Worm (Caenorhabditis elegans) whole organism, young adult: Measurements from ENCODE around the gene ZK617.26.

Experiments used
- B0336.3 ChIP-seq: fragments of 200-800 bp; sonication (Bioruptor generic); IDR thresholded peaks from 2 replicates; pipeline ENCODE4 v1.3.6; 2022; ENCODE audit warnings: missing genetic modification characterization, missing compliant biosample characterization
- F22D6.2 ChIP-seq: sonication (generic microtip); optimal IDR thresholded peaks from 2 replicates; lab custom pipeline; 2016; ENCODE audit warnings: mild to moderate bottlenecking, missing genetic modification characterization, missing compliant biosample characterization
- T26A5.8 ChIP-seq: sonication (generic microtip); optimal IDR thresholded peaks from 2 replicates; lab custom pipeline; 2016; ENCODE audit warnings: missing genetic modification characterization, missing compliant biosample characterization
- ceh-27 ChIP-seq: fragments of 200-800 bp; sonication (Bioruptor generic); optimal IDR thresholded peaks from 2 replicates; lab custom pipeline; 2018; ENCODE audit warnings: mild to moderate bottlenecking, missing genetic modification characterization, moderate library complexity, missing compliant biosample characterization
- efl-1 ChIP-seq: fragments of 150-350 bp; optimal IDR thresholded peaks from 2 replicates; lab custom pipeline; 2014; ENCODE audit warnings: missing biosample characterization, missing genetic modification reagents, missing genetic modification characterization
- lag-1 ChIP-seq: fragments of 200-800 bp; sonication (Bioruptor generic); IDR thresholded peaks from 2 replicates; pipeline ENCODE4 v1.3.6; 2022; ENCODE audit warnings: missing genetic modification reagents, missing genetic modification characterization, missing compliant biosample characterization
- lir-1 ChIP-seq: fragments of 200-800 bp; sonication (Bioruptor generic); conservative IDR thresholded peaks from 2 replicates; pipeline ENCODE4 v1.3.6; 2022; ENCODE audit warnings: missing genetic modification reagents, missing genetic modification characterization, missing compliant biosample characterization
- mes-4 ChIP-seq: sonication (generic microtip); optimal IDR thresholded peaks from 2 replicates; lab custom pipeline; 2016; ENCODE audit warnings: missing genotype, missing genetic modification characterization, missing compliant biosample characterization
- nhr-120 ChIP-seq: fragments of 200-800 bp; sonication (Bioruptor generic); IDR thresholded peaks from 2 replicates; pipeline ENCODE4 v1.3.6; 2022; ENCODE audit warnings: missing genetic modification characterization, missing compliant biosample characterization
- pha-4 ChIP-seq: fragments of 150-350 bp; sonication (generic microtip); optimal IDR thresholded peaks from 2 replicates; lab custom pipeline; 2014; ENCODE audit warnings: missing biosample characterization, missing genetic modification reagents, missing genetic modification characterization
- unc-62 ChIP-seq: fragments of 150-350 bp; optimal IDR thresholded peaks from 2 replicates; lab custom pipeline; 2014; ENCODE audit warnings: missing biosample characterization, missing genetic modification reagents, missing genetic modification characterization
- zim-3 ChIP-seq: sonication (generic microtip); optimal IDR thresholded peaks from 2 replicates; lab custom pipeline; 2017; ENCODE audit warnings: mild to moderate bottlenecking, missing genetic modification characterization, moderate library complexity, missing compliant biosample characterization

- TF ChIP-seq zim-3 (tag; lab: Kevin White, UChicago) (no peak), lag-1 (GFP tag; lab: Robert Waterston, UW) (no peak), T26A5.8 (tag; lab: Kevin White, UChicago) (no peak), unc-62 (GFP tag; lab: Kevin White, UChicago) (no peak), nhr-120 (no peak), B0336.3 (GFP tag; lab: Robert Waterston, UW) (peak; percentile 29; the same call in 1 of the 2 replicates), F22D6.2 (no peak), pha-4 (tag; lab: Kevin White, UChicago) (no peak), lir-1 (GFP tag; lab: Robert Waterston, UW) (no peak), mes-4 (no peak), ceh-27 (GFP tag; lab: Kevin White, UChicago) (no peak), efl-1 (GFP tag; lab: Kevin White, UChicago) (peak; percentile 28)
Measured at ce11 chrIV:12029722-12030182, 19.0 kb upstream of the ZK617.26 start, which contains the start of gene T12G3.11.
